Fruit fly (Drosophila melanogaster): ENCODE data around the gene MTA1-like.

- TF ChIP-seq CG9139 (GFP tag; optimal IDR thresholded peaks at IDR 0.05) (no peak), Sox14 (GFP tag; optimal IDR thresholded peaks at IDR 0.05) (no peak), CG6854 (GFP tag; optimal IDR thresholded peaks at IDR 0.05) (no peak), pdm3 (GFP tag; optimal IDR thresholded peaks at IDR 0.05) (no peak), ss (GFP tag; optimal IDR thresholded peaks at IDR 0.05) (no peak), CG16779 (tag; optimal IDR thresholded peaks at IDR 0.05) (no peak), Eip78C (GFP tag) (no peak), achi (GFP tag; optimal IDR thresholded peaks at IDR 0.05) (no peak), fkh (GFP tag; optimal IDR thresholded peaks at IDR 0.05) (no peak), CG32006 (GFP tag; optimal IDR thresholded peaks at IDR 0.05) (no peak), esn (GFP tag; optimal IDR thresholded peaks at IDR 0.05) (no peak), Hr39 (GFP tag; optimal IDR thresholded peaks at IDR 0.05) (no peak), acj6 (GFP tag; optimal IDR thresholded peaks at IDR 0.05) (no peak)
Measured at dm6 chr3R:5632182-5632581, 16.4 kb downstream of the MTA1-like start, which contains the start of gene CG31549.

Data from whole organism, prepupa.